Worm (Caenorhabditis elegans) whole organism, late embryonic: ENCODE measurements around the gene srw-3.

Source experiments
- K02D7.2 ChIP-seq: sonication (generic microtip); optimal IDR thresholded peaks from 2 replicates; lab custom pipeline; 2017; ENCODE audit warnings: mild to moderate bottlenecking, missing genetic modification characterization, missing compliant biosample characterization
- ahr-1 ChIP-seq: sonication (generic microtip); optimal IDR thresholded peaks from 2 replicates; lab custom pipeline; 2016; ENCODE audit warnings: missing genetic modification characterization, missing compliant biosample characterization
- ceh-14 ChIP-seq: sonication (generic microtip); optimal IDR thresholded peaks from 2 replicates; lab custom pipeline; 2016; ENCODE audit warnings: missing genotype, missing genetic modification characterization, missing compliant biosample characterization
- ceh-31 ChIP-seq: sonication (generic microtip); optimal IDR thresholded peaks from 2 replicates; lab custom pipeline; 2016; ENCODE audit warnings: missing genetic modification characterization, missing compliant biosample characterization
- ceh-34 ChIP-seq: sonication (generic microtip); optimal IDR thresholded peaks from 2 replicates; lab custom pipeline; 2016; ENCODE audit warnings: mild to moderate bottlenecking, missing genetic modification characterization, missing compliant biosample characterization
- ceh-6 ChIP-seq: fragments of 200-800 bp; sonication (Bioruptor generic); optimal IDR thresholded peaks from 2 replicates; lab custom pipeline; 2018; ENCODE audit warnings: mild to moderate bottlenecking, missing genetic modification characterization, missing compliant biosample characterization
- ceh-9 ChIP-seq: sonication (generic microtip); optimal IDR thresholded peaks from 2 replicates; lab custom pipeline; 2016; ENCODE audit warnings: mild to moderate bottlenecking, missing genetic modification characterization, inconsistent platforms, missing compliant biosample characterization
- fkh-10 ChIP-seq: fragments of 150-350 bp; optimal IDR thresholded peaks from 2 replicates; lab custom pipeline; 2014; ENCODE audit warnings: missing biosample characterization, missing genetic modification reagents, missing genetic modification characterization
- fkh-6 ChIP-seq: sonication (generic microtip); optimal IDR thresholded peaks from 2 replicates; lab custom pipeline; 2016; ENCODE audit warnings: missing genetic modification characterization, missing compliant biosample characterization
- madf-2 ChIP-seq: sonication (generic microtip); optimal IDR thresholded peaks from 2 replicates; lab custom pipeline; 2017; ENCODE audit warnings: missing genetic modification characterization, missing compliant biosample characterization
- nhr-11 ChIP-seq: fragments of 150-350 bp; optimal IDR thresholded peaks from 2 replicates; lab custom pipeline; 2014; ENCODE audit warnings: missing biosample characterization, missing genetic modification characterization
- pag-3 ChIP-seq: sonication (generic microtip); optimal IDR thresholded peaks from 2 replicates; lab custom pipeline; 2016; ENCODE audit warnings: missing compliant biosample characterization, missing genetic modification characterization, borderline replicate concordance
- ttx-3 ChIP-seq: sonication (generic microtip); optimal IDR thresholded peaks from 2 replicates; lab custom pipeline; 2016; ENCODE audit warnings: missing genetic modification reagents, missing genetic modification characterization, missing compliant biosample characterization
- unc-86 ChIP-seq: sonication (generic microtip); optimal IDR thresholded peaks from 2 replicates; lab custom pipeline; 2016; ENCODE audit warnings: missing genetic modification characterization, missing compliant biosample characterization

DNA sequence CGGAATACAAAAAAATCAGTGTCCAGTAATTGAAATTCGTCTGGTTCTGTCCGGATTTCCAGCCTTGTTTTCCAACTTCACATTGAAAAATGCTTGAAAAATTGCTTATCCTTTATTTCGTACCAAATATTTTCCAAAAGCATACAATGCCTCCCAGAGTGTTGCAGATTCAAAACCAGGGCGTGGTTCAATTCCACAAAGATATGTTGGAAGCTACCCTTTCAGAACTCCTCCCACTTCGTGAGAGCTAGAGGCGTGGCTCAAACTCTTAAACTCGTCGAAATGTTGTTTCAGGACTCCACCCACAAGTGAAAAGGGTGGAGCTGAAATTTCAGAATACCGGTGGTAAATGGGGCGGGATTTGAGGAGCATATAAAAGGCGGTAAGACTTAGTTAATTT, 29.5 kb upstream of the srw-3 start, which contains the start of gene C12D5.3:
- TF ChIP-seq ttx-3 (tag; lab: Kevin White, UChicago) (no peak), fkh-10 (no peak), ahr-1 (no peak), madf-2 (no peak), pag-3 (no peak), ceh-31 (no peak), nhr-11 (no peak), K02D7.2 (tag; lab: Kevin White, UChicago) (no peak), ceh-34 (tag; lab: Kevin White, UChicago) (no peak), ceh-6 (GFP tag; lab: Kevin White, UChicago) (no peak), ceh-9 (no peak), fkh-6 (tag; lab: Kevin White, UChicago) (no peak), unc-86 (no peak), ceh-14 (no peak)
